Fruit fly (Drosophila melanogaster): ENCODE data around the gene Ucp4C.

Gene Ucp4C

DNA sequence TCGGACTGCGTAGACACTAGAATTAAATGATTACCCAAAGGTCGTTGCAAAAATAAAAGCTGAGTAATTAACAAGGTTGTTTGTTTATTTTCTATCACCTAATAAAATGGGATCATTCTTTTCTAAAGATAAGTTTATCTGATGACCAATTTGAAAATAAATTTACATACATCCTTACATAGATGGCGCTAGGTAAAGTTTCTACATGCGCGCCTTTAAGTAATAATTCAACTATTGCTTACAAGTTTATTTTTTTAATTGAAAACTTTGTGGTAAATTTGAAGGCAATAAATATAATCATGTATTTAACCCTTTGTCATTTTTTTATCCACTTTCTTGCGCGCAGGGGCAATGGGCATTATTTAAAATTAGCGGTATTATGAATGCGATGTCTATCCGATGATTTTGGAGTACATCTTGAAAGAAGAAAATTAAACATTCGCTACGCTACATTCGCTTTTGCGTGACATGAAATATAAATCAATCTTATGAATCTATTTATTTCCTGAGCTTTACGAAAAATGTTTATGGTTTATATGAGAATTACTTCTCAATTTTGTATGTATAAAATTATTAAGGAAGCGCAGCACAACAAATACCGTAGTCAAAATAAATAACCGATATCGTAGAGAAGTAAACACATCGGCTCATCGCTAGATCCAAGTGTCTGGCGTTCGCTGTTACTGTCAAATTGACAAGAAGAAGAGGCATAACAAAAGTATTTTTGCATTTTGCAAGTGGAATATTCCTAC, 19.4 kb upstream of the Ucp4C start, which contains the start of gene CG9044 (continued):
- TF ChIP-seq ttk (GFP tag; IDR thresholded peaks at IDR 0.05) (no peak), CG4282 (GFP tag; optimal IDR thresholded peaks at IDR 0.05) (no peak), Meics (GFP tag; optimal IDR thresholded peaks at IDR 0.05) (no peak), fu2 (GFP tag; optimal IDR thresholded peaks at IDR 0.05) (peak; percentile 70), chinmo (GFP tag; IDR thresholded peaks at IDR 0.05; ENCODE audit: partially characterized antibody) (peak; percentile 81; the same call in 2 of the 4 replicates), CG18011 (GFP tag; optimal IDR thresholded peaks at IDR 0.05) (no peak), Lpt (GFP tag; optimal IDR thresholded peaks at IDR 0.05) (no peak), CG9609 (GFP tag; optimal IDR thresholded peaks at IDR 0.05) (peak; percentile 61), Drgx (GFP tag; IDR thresholded peaks at IDR 0.05) (no peak), Fer1 (GFP tag; optimal IDR thresholded peaks at IDR 0.05) (no peak), CG5245 (GFP tag; optimal IDR thresholded peaks at IDR 0.05) (no peak), cas (GFP tag; IDR thresholded peaks at IDR 0.05) (no peak), da (GFP tag; optimal IDR thresholded peaks at IDR 0.05) (no peak), CG10462 (GFP tag; optimal IDR thresholded peaks at IDR 0.05) (no peak), tio (GFP tag; optimal IDR thresholded peaks at IDR 0.05) (peak; percentile 62), CG31441 (GFP tag; IDR thresholded peaks at IDR 0.05) (no peak), pan (optimal IDR thresholded peaks at IDR 0.05) (no peak), pan (GFP tag; optimal IDR thresholded peaks at IDR 0.05 in 1 of 2, IDR thresholded peaks at IDR 0.05 in 1 of 2) (no peak), eyg (GFP tag; optimal IDR thresholded peaks at IDR 0.05) (peak; percentile 26), zf30C (GFP tag; optimal IDR thresholded peaks at IDR 0.05) (no peak), Vsx1 (GFP tag; optimal IDR thresholded peaks at IDR 0.05) (no peak), HmgZ (tag; optimal IDR thresholded peaks at IDR 0.05) (peak; percentile 66), Neu2 (GFP tag; optimal IDR thresholded peaks at IDR 0.05; ENCODE audit: borderline replicate concordance) (peak; percentile 30), cwo (GFP tag; optimal IDR thresholded peaks at IDR 0.05) (no peak), schlank (tag; optimal IDR thresholded peaks at IDR 0.05) (no peak), Trl (optimal IDR thresholded peaks at IDR 0.05) (no peak), Trl (GFP tag; optimal IDR thresholded peaks at IDR 0.05) (peak; percentile 67), CG9215 (GFP tag; IDR thresholded peaks at IDR 0.05) (peak; percentile 66), Spps (tag; optimal IDR thresholded peaks at IDR 0.05) (no peak), C15 (GFP tag; IDR thresholded peaks at IDR 0.05) (no peak), p53 (GFP tag; optimal IDR thresholded peaks at IDR 0.05) (no peak), cad (GFP tag; optimal IDR thresholded peaks at IDR 0.05) (no peak), CG11093 (GFP tag; IDR thresholded peaks at IDR 0.05) (peak; percentile 24; the same call in 1 of the 3 replicates), CG12104 (GFP tag; optimal IDR thresholded peaks at IDR 0.05) (peak; percentile 19), abd-A (tag; optimal IDR thresholded peaks at IDR 0.05) (no peak), CG12219 (GFP tag; optimal IDR thresholded peaks at IDR 0.05) (no peak), CG4617 (GFP tag; optimal IDR thresholded peaks at IDR 0.05; ENCODE audit: borderline replicate concordance) (peak; percentile 75), pzg (GFP tag; optimal IDR thresholded peaks at IDR 0.05) (peak; percentile 69), NFAT (GFP tag; IDR thresholded peaks at IDR 0.05) (peak; percentile 81), CG1832 (GFP tag; optimal IDR thresholded peaks at IDR 0.05) (no peak), CG15514 (GFP tag; optimal IDR thresholded peaks at IDR 0.05) (no peak), Ets65A (GFP tag) (peak; percentile 98), dysf (GFP tag; IDR thresholded peaks at IDR 0.05) (no peak; the same call in 2 of the 3 replicates), fd3F (GFP tag; optimal IDR thresholded peaks at IDR 0.05) (peak; percentile 46), CG16813 (GFP tag; IDR thresholded peaks at IDR 0.05; ENCODE audit: partially characterized antibody) (peak; percentile 96), CG31224 (GFP tag; IDR thresholded peaks at IDR 0.05) (0 out of 2 replicates have a peak, but pooled peaks have one; percentile 21), NC2β (GFP tag; optimal IDR thresholded peaks at IDR 0.05) (peak; percentile 36), gem (tag; optimal IDR thresholded peaks at IDR 0.05) (no peak), sna (GFP tag; IDR thresholded peaks at IDR 0.05; ENCODE audit: partially characterized antibody) (peak; percentile 93), Nf-YA (GFP tag; IDR thresholded peaks at IDR 0.05) (no peak), Chrac-16 (GFP tag; optimal IDR thresholded peaks at IDR 0.05) (peak; percentile 61)
